Worm (Caenorhabditis elegans) whole organism, mixed stage, embryonic: ENCODE measurements around the gene erd-2.2.

Experiments
- M03D4.4 ChIP-seq: sonication (generic microtip); optimal IDR thresholded peaks from 2 replicates; lab custom pipeline; 2017; ENCODE audit warnings: mild to moderate bottlenecking, missing genetic modification characterization, missing compliant biosample characterization
- bed-3 ChIP-seq: fragments of 200-800 bp; sonication (Bioruptor generic); optimal IDR thresholded peaks from 3 replicates; lab custom pipeline; 2018; ENCODE audit warnings: mild to moderate bottlenecking, missing genetic modification characterization, moderate library complexity, missing compliant biosample characterization
- ceh-39 ChIP-seq: fragments of 150-350 bp; optimal IDR thresholded peaks from 2 replicates; lab custom pipeline; 2014; ENCODE audit warnings: missing biosample characterization, missing genetic modification characterization
- ceh-83 ChIP-seq: fragments of 200-800 bp; sonication (Bioruptor generic); optimal IDR thresholded peaks from 2 replicates; lab custom pipeline; 2018; ENCODE audit warnings: mild to moderate bottlenecking, missing genetic modification characterization, missing compliant biosample characterization
- ces-1 ChIP-seq: fragments of 150-350 bp; optimal IDR thresholded peaks from 2 replicates; lab custom pipeline; 2014; ENCODE audit warnings: missing biosample characterization, missing genetic modification reagents, missing genetic modification characterization
- cnd-1 ChIP-seq: fragments of 200-800 bp; sonication (Bioruptor generic); optimal IDR thresholded peaks from 2 replicates; lab custom pipeline; 2018; ENCODE audit warnings: mild to moderate bottlenecking, missing genetic modification characterization, missing compliant biosample characterization
- drap-1 ChIP-seq: fragments of 200-800 bp; sonication (Bioruptor generic); optimal IDR thresholded peaks from 3 replicates; lab custom pipeline; 2018; ENCODE audit warnings: mild to moderate bottlenecking, missing genetic modification characterization, missing compliant biosample characterization
- elt-1 ChIP-seq: sonication (generic microtip); optimal IDR thresholded peaks from 2 replicates; lab custom pipeline; 2017; ENCODE audit warnings: missing genetic modification characterization, mild to moderate bottlenecking, missing compliant biosample characterization, antibody characterized with exemption, moderate library complexity, borderline replicate concordance; ENCODE audit not compliant: insufficient read depth
- ham-2 ChIP-seq: fragments of 200-800 bp; sonication (Bioruptor generic); optimal IDR thresholded peaks from 2 replicates; lab custom pipeline; 2018; ENCODE audit warnings: mild to moderate bottlenecking, missing genetic modification characterization, missing compliant biosample characterization
- lin-13 ChIP-seq: fragments of 150-350 bp; optimal IDR thresholded peaks from 2 replicates; lab custom pipeline; 2014; ENCODE audit warnings: missing biosample characterization, missing genetic modification characterization
- lin-32 ChIP-seq: fragments of 200-800 bp; sonication (Bioruptor generic); optimal IDR thresholded peaks from 2 replicates; lab custom pipeline; 2018; ENCODE audit warnings: mild to moderate bottlenecking, missing genetic modification characterization, missing compliant biosample characterization
- lsy-2 ChIP-seq: fragments of 150-350 bp; optimal IDR thresholded peaks from 2 replicates; lab custom pipeline; 2014; ENCODE audit warnings: missing biosample characterization, missing genetic modification characterization
- mab-5 ChIP-seq: fragments of 150-350 bp; optimal IDR thresholded peaks from 2 replicates; lab custom pipeline; 2014; ENCODE audit warnings: missing biosample characterization, missing genetic modification characterization
- mep-1 ChIP-seq: fragments of 150-350 bp; optimal IDR thresholded peaks from 2 replicates; lab custom pipeline; 2017; ENCODE audit warnings: missing biosample characterization, missing genetic modification reagents, missing genetic modification characterization, inconsistent platforms
- mls-2 ChIP-seq: sonication (generic microtip); optimal IDR thresholded peaks from 2 replicates; lab custom pipeline; 2016; ENCODE audit warnings: mild to moderate bottlenecking, missing genetic modification characterization, moderate library complexity, missing compliant biosample characterization
- nhr-12 ChIP-seq: fragments of 150-350 bp; optimal IDR thresholded peaks from 2 replicates; lab custom pipeline; 2014; ENCODE audit warnings: missing biosample characterization, missing genetic modification characterization
- nhr-2 ChIP-seq: fragments of 150-350 bp; optimal IDR thresholded peaks from 2 replicates; lab custom pipeline; 2014; ENCODE audit warnings: missing biosample characterization, missing genetic modification characterization
- nhr-237 ChIP-seq: fragments of 150-350 bp; optimal IDR thresholded peaks from 2 replicates; lab custom pipeline; 2014; ENCODE audit warnings: missing biosample characterization, missing genetic modification characterization
- nhr-28 ChIP-seq: fragments of 150-350 bp; optimal IDR thresholded peaks from 2 replicates; lab custom pipeline; 2014; ENCODE audit warnings: missing biosample characterization, missing genetic modification characterization
- pha-4 ChIP-seq: fragments of 150-350 bp; optimal IDR thresholded peaks from 2 replicates; lab custom pipeline; 2018; ENCODE audit warnings: missing biosample characterization, missing genetic modification reagents, missing genetic modification characterization
- sem-2 ChIP-seq: fragments of 200-800 bp; sonication (Bioruptor generic); optimal IDR thresholded peaks from 2 replicates; lab custom pipeline; 2018; ENCODE audit warnings: mild to moderate bottlenecking, missing genetic modification characterization, missing compliant biosample characterization
- snpc-4 ChIP-seq: fragments of 150-350 bp; optimal IDR thresholded peaks from 2 replicates; lab custom pipeline; 2014; ENCODE audit warnings: missing biosample characterization, missing genetic modification characterization
- sptf-1 ChIP-seq: sonication (generic microtip); optimal IDR thresholded peaks from 2 replicates; lab custom pipeline; 2017; ENCODE audit warnings: mild to moderate bottlenecking, missing genetic modification characterization, moderate library complexity, missing compliant biosample characterization
- tbx-8 ChIP-seq: fragments of 200-800 bp; sonication (Bioruptor generic); optimal IDR thresholded peaks from 2 replicates; lab custom pipeline; 2018; ENCODE audit warnings: mild to moderate bottlenecking, missing genetic modification characterization, moderate library complexity, missing compliant biosample characterization
- unc-120 ChIP-seq: sonication (generic microtip); optimal IDR thresholded peaks from 2 replicates; lab custom pipeline; 2017; ENCODE audit warnings: missing genetic modification characterization, missing compliant biosample characterization; ENCODE audit not compliant: poor library complexity, severe bottlenecking
- unc-39 ChIP-seq: fragments of 150-350 bp; optimal IDR thresholded peaks from 2 replicates; lab custom pipeline; 2014; ENCODE audit warnings: missing biosample characterization, missing genetic modification characterization
- unc-62 ChIP-seq: fragments of 150-350 bp; optimal IDR thresholded peaks from 2 replicates; lab custom pipeline; 2014; ENCODE audit warnings: missing biosample characterization, missing genetic modification reagents, missing genetic modification characterization
- zip-8 ChIP-seq: fragments of 150-350 bp; optimal IDR thresholded peaks from 2 replicates; lab custom pipeline; 2014; ENCODE audit warnings: missing biosample characterization, missing genetic modification characterization
- ztf-11 ChIP-seq: fragments of 150-350 bp; optimal IDR thresholded peaks from 2 replicates; lab custom pipeline; 2014; ENCODE audit warnings: missing biosample characterization, missing genetic modification characterization

Gene erd-2.2

ce11 chrIII:5876867-5877641 is 29.8 kb upstream of the erd-2.2 start:
- TF ChIP-seq lin-13 (no peak), ceh-83 (GFP tag; lab: Kevin White, UChicago) (no peak), sptf-1 (no peak), mep-1 (tag; lab: Kevin White, UChicago) (no peak), unc-39 (tag; lab: Kevin White, UChicago) (no peak), zip-8 (no peak), sem-2 (GFP tag; lab: Kevin White, UChicago) (no peak), mls-2 (tag; lab: Kevin White, UChicago) (no peak)
- TF ChIP-seq, all 35 proteins: peak for 0

ce11 chrIII:5878215-5878614 is 28.6 kb upstream of the erd-2.2 start, which contains the start of the genes mig-21 and F01F1.2:
TSS of gene mig-21 (minus strand) at chrIII:5878380.
TSS of gene F01F1.2 (plus strand) at chrIII:5878554.
- TF ChIP-seq drap-1 (GFP tag; lab: Kevin White, UChicago), result no peak
- no peak for TF ChIP-seq M03D4.4 (tag; lab: Kevin White, UChicago)
- TF ChIP-seq elt-1, result no peak
- peak; percentile 62 for TF ChIP-seq lsy-2 (tag; lab: Kevin White, UChicago)
- no peak for TF ChIP-seq mls-2 (tag; lab: Kevin White, UChicago)
- TF ChIP-seq ham-2 (GFP tag; lab: Kevin White, UChicago), result no peak

- no peak for TF ChIP-seq mep-1 (tag; lab: Kevin White, UChicago)
- peak; percentile 31 for TF ChIP-seq ces-1 (GFP tag; lab: Kevin White, UChicago)
- TF ChIP-seq ceh-39 (tag; lab: Kevin White, UChicago), result peak; percentile 52
- TF ChIP-seq, all 35 proteins: peak for 2
These were observed 27.4 kb upstream of the erd-2.2 start, which contains the start of gene hpo-10 for ce11 chrIII:5879291-5879968. TSS of gene hpo-10 (plus strand) at chrIII:5879489.

- TF ChIP-seq mls-2 (tag; lab: Kevin White, UChicago), result no peak
- TF ChIP-seq elt-1, result no peak
- TF ChIP-seq, all 35 proteins: peak for 0
These were observed 24.6 kb upstream of the erd-2.2 start for ce11 chrIII:5882284-5882683.

ce11 chrIII:5882823-5883222 is 24.0 kb upstream of the erd-2.2 start, which contains the start of gene F01F1.14:
TSS of gene F01F1.14 (minus strand) at chrIII:5882923.
- TF ChIP-seq nhr-2, result no peak
- TF ChIP-seq unc-39 (tag; lab: Kevin White, UChicago), result no peak
- TF ChIP-seq ham-2 (GFP tag; lab: Kevin White, UChicago), result no peak
- TF ChIP-seq bed-3 (GFP tag; lab: Kevin White, UChicago), result no peak
- no peak for TF ChIP-seq ceh-83 (GFP tag; lab: Kevin White, UChicago)
- no peak for TF ChIP-seq unc-120 (tag; lab: Kevin White, UChicago)
- TF ChIP-seq sem-2 (GFP tag; lab: Kevin White, UChicago), result no peak
- TF ChIP-seq ztf-11, result no peak
- no peak for TF ChIP-seq pha-4
- TF ChIP-seq ceh-39 (tag; lab: Kevin White, UChicago), result no peak
- no peak for TF ChIP-seq nhr-28
- no peak for TF ChIP-seq lin-32 (GFP tag; lab: Kevin White, UChicago)
- no peak for TF ChIP-seq nhr-12 (tag; lab: Kevin White, UChicago)
- no peak for TF ChIP-seq nhr-237 (tag; lab: Kevin White, UChicago)
- no peak for TF ChIP-seq drap-1 (GFP tag; lab: Kevin White, UChicago)
- no peak for TF ChIP-seq ces-1 (GFP tag; lab: Kevin White, UChicago)
- TF ChIP-seq zip-8, result no peak
- TF ChIP-seq tbx-8 (GFP tag; lab: Kevin White, UChicago), result no peak
- no peak for TF ChIP-seq cnd-1 (tag; lab: Kevin White, UChicago)

ce11 chrIII:5883517-5883916 is 23.3 kb upstream of the erd-2.2 start:
- no peak for TF ChIP-seq mab-5 (tag; lab: Kevin White, UChicago)
- TF ChIP-seq bed-3 (GFP tag; lab: Kevin White, UChicago), result no peak
- no peak for TF ChIP-seq ceh-83 (GFP tag; lab: Kevin White, UChicago)
- no peak for TF ChIP-seq tbx-8 (GFP tag; lab: Kevin White, UChicago)
- TF ChIP-seq mep-1 (tag; lab: Kevin White, UChicago), result no peak
- no peak for TF ChIP-seq ztf-11
- TF ChIP-seq snpc-4, result no peak
- no peak for TF ChIP-seq unc-62 (GFP tag; lab: Kevin White, UChicago)
- TF ChIP-seq nhr-12 (tag; lab: Kevin White, UChicago), result no peak
- no peak for TF ChIP-seq nhr-2
